Fruit fly (Drosophila melanogaster) whole organism, embryonic: ENCODE data around the gene Wee1.

Experiments used
- Blimp-1 ChIP-seq: fragments of 200-800 bp; sonication (Bioruptor generic); optimal IDR thresholded peaks from 3 replicates; lab custom pipeline; 2018; ENCODE audit warnings: missing biosample characterization, missing genetic modification characterization, mild to moderate bottlenecking, moderate library complexity, missing genetic modification reagents
- CG10366 ChIP-seq: fragments of 200-800 bp; sonication (Bioruptor generic); IDR thresholded peaks from 2 replicates; pipeline ENCODE4 v1.3.6; 2022; ENCODE audit warnings: missing biosample characterization, missing genetic modification characterization
- CG10979 ChIP-seq: fragments of 200-800 bp; sonication (Bioruptor generic); optimal IDR thresholded peaks from 2 replicates; lab custom pipeline; 2018; ENCODE audit warnings: missing biosample characterization, mild to moderate bottlenecking, missing genetic modification characterization, moderate library complexity
- CG12104 ChIP-seq: fragments of 200-800 bp; sonication (Bioruptor generic); optimal IDR thresholded peaks from 3 replicates; lab custom pipeline; 2016; ENCODE audit warnings: missing biosample characterization, missing genetic modification characterization
- CG12391 ChIP-seq: fragments of 200-800 bp; sonication (Bioruptor generic); optimal IDR thresholded peaks from 3 replicates; lab custom pipeline; 2018; ENCODE audit warnings: missing biosample characterization, mild to moderate bottlenecking, missing genetic modification characterization, moderate library complexity
- CG12659 ChIP-seq: fragments of 200-800 bp; sonication (Bioruptor generic); optimal IDR thresholded peaks from 3 replicates; lab custom pipeline; 2017; ENCODE audit warnings: mild to moderate bottlenecking, missing biosample characterization, missing genetic modification reagents, missing genetic modification characterization
- CG12769 ChIP-seq: fragments of 200-800 bp; sonication (Bioruptor generic); optimal IDR thresholded peaks from 2 replicates; lab custom pipeline; 2019; ENCODE audit warnings: missing biosample characterization, mild to moderate bottlenecking, missing genetic modification characterization, moderate library complexity
- CG13296 ChIP-seq: fragments of 200-800 bp; sonication (Bioruptor generic); optimal IDR thresholded peaks from 3 replicates; lab custom pipeline; 2018; ENCODE audit warnings: missing biosample characterization, mild to moderate bottlenecking, missing genetic modification characterization
- CG13424 ChIP-seq: fragments of 200-800 bp; sonication (Bioruptor generic); optimal IDR thresholded peaks from 2 replicates; lab custom pipeline; 2019; ENCODE audit warnings: missing biosample characterization, mild to moderate bottlenecking, missing genetic modification characterization, moderate library complexity
- CG13775 ChIP-seq: fragments of 200-800 bp; sonication (Bioruptor generic); optimal IDR thresholded peaks from 3 replicates; lab custom pipeline; 2017; ENCODE audit warnings: missing biosample characterization, mild to moderate bottlenecking, missing genetic modification characterization
- CG17186 ChIP-seq: fragments of 200-800 bp; sonication (Bioruptor generic); optimal IDR thresholded peaks from 3 replicates; lab custom pipeline; 2017; ENCODE audit warnings: missing biosample characterization, missing genetic modification reagents, missing genetic modification characterization
- CG17385 ChIP-seq: fragments of 200-800 bp; sonication (Bioruptor generic); optimal IDR thresholded peaks from 3 replicates; lab custom pipeline; 2018; ENCODE audit warnings: missing biosample characterization, mild to moderate bottlenecking, missing genetic modification characterization
- CG2678 ChIP-seq: fragments of 200-800 bp; sonication (Bioruptor generic); optimal IDR thresholded peaks from 3 replicates; lab custom pipeline; 2019; ENCODE audit warnings: missing biosample characterization, mild to moderate bottlenecking, missing genetic modification characterization, moderate library complexity
- CG6654 ChIP-seq: fragments of 200-800 bp; sonication (Bioruptor generic); optimal IDR thresholded peaks from 2 replicates; lab custom pipeline; 2017; ENCODE audit warnings: missing biosample characterization, mild to moderate bottlenecking, missing genetic modification characterization
- CG6683 ChIP-seq: fragments of 200-800 bp; sonication (Bioruptor generic); optimal IDR thresholded peaks from 2 replicates; lab custom pipeline; 2017; ENCODE audit warnings: missing biosample characterization, mild to moderate bottlenecking, missing genetic modification characterization, missing genetic modification reagents
- CG7786 ChIP-seq: fragments of 200-800 bp; sonication (Bioruptor generic); optimal IDR thresholded peaks from 2 replicates; lab custom pipeline; 2016; ENCODE audit warnings: missing biosample characterization, missing genetic modification characterization
- CG8924 ChIP-seq: fragments of 200-800 bp; optimal IDR thresholded peaks from 3 replicates; lab custom pipeline; 2019; ENCODE audit warnings: missing biosample characterization, mild to moderate bottlenecking, missing genetic modification characterization, moderate library complexity
- CkIIα-i1 ChIP-seq: fragments of 200-800 bp; sonication (Bioruptor generic); IDR thresholded peaks from 2 replicates; pipeline ENCODE4 v1.3.6; 2022; ENCODE audit warnings: missing biosample characterization, missing genetic modification characterization
- D ChIP-seq, 2 experiments: fragments of 200-800 bp in 1 of 2; fragments of >200 bp in 1 of 2; sonication (Bioruptor generic) in 1 of 2; optimal IDR thresholded peaks; 2 replicates in 1 of 2; 3 replicates in 1 of 2; lab custom pipeline; 2017; ENCODE audit warnings: mild to moderate bottlenecking in 1 of 2, missing biosample characterization in 1 of 2, missing genetic modification characterization in 1 of 2, missing genetic modification reagents in 1 of 2
- D19B ChIP-seq: fragments of 200-800 bp; sonication (Bioruptor generic); optimal IDR thresholded peaks from 2 replicates; lab custom pipeline; 2017; ENCODE audit warnings: missing biosample characterization, mild to moderate bottlenecking, missing genetic modification characterization
- Dbx ChIP-seq: fragments of 200-800 bp; sonication (Bioruptor generic); IDR thresholded peaks from 3 replicates; pipeline ENCODE4 v1.3.6; 2022; ENCODE audit warnings: missing biosample characterization, missing genetic modification characterization
- Dref ChIP-seq: fragments of 200-800 bp; sonication (Bioruptor generic); IDR thresholded peaks from 2 replicates; pipeline ENCODE4 v1.3.6; 2022; ENCODE audit warnings: missing biosample characterization, missing genetic modification characterization
- Fer1 ChIP-seq: fragments of 200-800 bp; sonication (Bioruptor generic); optimal IDR thresholded peaks from 2 replicates; lab custom pipeline; 2017; ENCODE audit warnings: missing biosample characterization, mild to moderate bottlenecking, missing genetic modification characterization
- Fer3 ChIP-seq: fragments of 200-800 bp; sonication (Bioruptor generic); optimal IDR thresholded peaks from 2 replicates; lab custom pipeline; 2018; ENCODE audit warnings: missing biosample characterization, mild to moderate bottlenecking, missing genetic modification characterization, moderate library complexity
- Hand ChIP-seq: fragments of 200-800 bp; sonication (Bioruptor generic); optimal IDR thresholded peaks from 2 replicates; lab custom pipeline; 2017; ENCODE audit warnings: mild to moderate bottlenecking, missing biosample characterization, missing genetic modification reagents, missing genetic modification characterization
- Hr51 ChIP-seq, 2 experiments: fragments of 200-800 bp; sonication (Bioruptor generic); optimal IDR thresholded peaks; 2 replicates in 1 of 2; 3 replicates in 1 of 2; lab custom pipeline; 2016 to 2018; ENCODE audit warnings: missing biosample characterization in 2 of 2, missing genetic modification characterization in 2 of 2, mild to moderate bottlenecking in 1 of 2, moderate library complexity in 1 of 2
- Hr78 ChIP-seq, 2 experiments: fragments of 200-800 bp in 1 of 2; fragments of >200 bp in 1 of 2; sonication (Bioruptor generic) in 1 of 2; optimal IDR thresholded peaks; 2 replicates each; lab custom pipeline; 2017 to 2019; ENCODE audit warnings: missing biosample characterization in 2 of 2, missing genetic modification characterization in 2 of 2, mild to moderate bottlenecking in 1 of 2, moderate library complexity in 1 of 2
- PHDP ChIP-seq: fragments of 200-800 bp; sonication (Bioruptor generic); optimal IDR thresholded peaks from 3 replicates; lab custom pipeline; 2018; ENCODE audit warnings: missing biosample characterization, mild to moderate bottlenecking, missing genetic modification characterization, moderate library complexity
- Rfx ChIP-seq: fragments of 200-800 bp; sonication (Bioruptor generic); IDR thresholded peaks from 2 replicates; pipeline ENCODE4 v1.3.6; 2022; ENCODE audit warnings: missing biosample characterization, missing genetic modification characterization
- Sox100B ChIP-seq: fragments of 200-800 bp; sonication (Bioruptor generic); optimal IDR thresholded peaks from 3 replicates; lab custom pipeline; 2018; ENCODE audit warnings: missing biosample characterization, mild to moderate bottlenecking, missing genetic modification characterization
- Ssrp ChIP-seq: fragments of 200-800 bp; sonication (Bioruptor generic); optimal IDR thresholded peaks from 2 replicates; lab custom pipeline; 2018; ENCODE audit warnings: missing biosample characterization, mild to moderate bottlenecking, missing genetic modification characterization, moderate library complexity
- Trl ChIP-seq, 3 experiments: fragments of >200 bp in 2 of 3; fragments of 200-800 bp in 1 of 3; sonication (Bioruptor generic) in 1 of 3; optimal IDR thresholded peaks; 2 replicates in 1 of 3; 3 replicates in 2 of 3; lab custom pipeline; 2016 to 2017; ENCODE audit warnings: missing biosample characterization in 1 of 3, missing genetic modification characterization in 1 of 3
- gcm ChIP-seq: fragments of 200-800 bp; sonication (Bioruptor generic); optimal IDR thresholded peaks from 2 replicates; lab custom pipeline; 2019; ENCODE audit warnings: missing biosample characterization, mild to moderate bottlenecking, missing genetic modification characterization, moderate library complexity
- grau ChIP-seq: fragments of 200-800 bp; optimal IDR thresholded peaks from 3 replicates; lab custom pipeline; 2019; ENCODE audit warnings: missing biosample characterization, mild to moderate bottlenecking, missing genetic modification characterization, moderate library complexity
- mirr ChIP-seq: fragments of 200-800 bp; sonication (Bioruptor generic); optimal IDR thresholded peaks from 3 replicates; lab custom pipeline; 2018; ENCODE audit warnings: missing biosample characterization, mild to moderate bottlenecking, missing genetic modification characterization
- phol ChIP-seq: fragments of 200-800 bp; sonication (Bioruptor generic); optimal IDR thresholded peaks from 3 replicates; lab custom pipeline; 2018; ENCODE audit warnings: missing biosample characterization, mild to moderate bottlenecking, missing genetic modification characterization, moderate library complexity
- prd ChIP-seq, 3 experiments: fragments of >200 bp in 2 of 3; fragments of 200-800 bp in 1 of 3; sonication (Bioruptor generic) in 1 of 3; optimal IDR thresholded peaks in 2 of 3; IDR thresholded peaks in 1 of 3; 2 replicates in 2 of 3; 3 replicates in 1 of 3; pipeline versions ENCODE4 v1.3.6 to Lab custom; 2017 to 2022; ENCODE audit warnings: missing biosample characterization in 1 of 3, missing genetic modification characterization in 1 of 3
- pzg ChIP-seq: fragments of 200-800 bp; sonication (Bioruptor generic); optimal IDR thresholded peaks from 3 replicates; lab custom pipeline; 2018; ENCODE audit warnings: missing biosample characterization, mild to moderate bottlenecking, missing genetic modification characterization, moderate library complexity
- repo ChIP-seq: fragments of 200-800 bp; sonication (Bioruptor generic); optimal IDR thresholded peaks from 2 replicates; lab custom pipeline; 2016; ENCODE audit warnings: missing biosample characterization, missing genetic modification characterization
- ro ChIP-seq: fragments of 200-800 bp; sonication (Bioruptor generic); IDR thresholded peaks from 2 replicates; pipeline ENCODE4 v1.3.6; 2022; ENCODE audit warnings: missing biosample characterization, missing genetic modification characterization
- row ChIP-seq: fragments of 200-800 bp; sonication (Bioruptor generic); IDR thresholded peaks from 3 replicates; pipeline ENCODE4 v1.3.6; 2022; ENCODE audit warnings: missing biosample characterization, missing genetic modification characterization
- tap ChIP-seq: fragments of 200-800 bp; optimal IDR thresholded peaks from 3 replicates; lab custom pipeline; 2019; ENCODE audit warnings: missing biosample characterization, mild to moderate bottlenecking, missing genetic modification characterization, moderate library complexity
- trem ChIP-seq: fragments of 200-800 bp; optimal IDR thresholded peaks from 3 replicates; lab custom pipeline; 2019; ENCODE audit warnings: missing biosample characterization, mild to moderate bottlenecking, missing genetic modification characterization, moderate library complexity
- zf30C ChIP-seq: fragments of 200-800 bp; sonication (Bioruptor generic); optimal IDR thresholded peaks from 3 replicates; lab custom pipeline; 2018; ENCODE audit warnings: missing biosample characterization, mild to moderate bottlenecking, missing genetic modification characterization

The Wee1 gene

DNA sequence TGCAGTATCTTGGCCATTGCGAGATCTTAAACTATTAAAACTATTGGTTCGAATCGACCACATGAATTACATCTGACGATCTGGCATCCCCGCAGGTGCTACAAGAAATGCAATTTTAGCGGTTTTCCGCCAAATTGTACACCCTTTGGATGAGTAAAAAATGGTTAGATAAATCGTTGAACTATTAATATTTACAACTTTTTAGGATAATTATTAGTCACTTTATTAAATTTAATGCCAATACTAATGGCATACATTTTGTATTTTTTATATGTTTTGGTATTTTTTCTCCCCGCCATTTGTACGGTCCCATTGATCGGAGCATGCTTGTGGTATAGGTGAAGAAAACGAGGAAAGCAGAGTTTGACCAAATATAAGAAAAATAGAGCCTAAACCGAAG, 6.2 kb downstream of the Wee1 start, which contains the start of the genes Polr1F and Rat1 (continued):
- TF ChIP-seq CG7786 (GFP tag; lab: Kevin White, UChicago) (no peak), CG12769 (tag; lab: Kevin White, UChicago) (no peak), PHDP (tag; lab: Kevin White, UChicago) (no peak), Hr51 (GFP tag; optimal IDR thresholded peaks at IDR 0.05; lab: Kevin White, UChicago) (peak in 1 of 2 experiments; percentile 16), prd (optimal IDR thresholded peaks at IDR 0.05; lab: Kevin White, UChicago) (no peak), prd (GFP tag; IDR thresholded peaks at IDR 0.05; lab: Robert Waterston, UW) (no peak), CG12659 (GFP tag; lab: Kevin White, UChicago) (peak; percentile 45)
- TF ChIP-seq, all 482 proteins: peak for 105

DNA sequence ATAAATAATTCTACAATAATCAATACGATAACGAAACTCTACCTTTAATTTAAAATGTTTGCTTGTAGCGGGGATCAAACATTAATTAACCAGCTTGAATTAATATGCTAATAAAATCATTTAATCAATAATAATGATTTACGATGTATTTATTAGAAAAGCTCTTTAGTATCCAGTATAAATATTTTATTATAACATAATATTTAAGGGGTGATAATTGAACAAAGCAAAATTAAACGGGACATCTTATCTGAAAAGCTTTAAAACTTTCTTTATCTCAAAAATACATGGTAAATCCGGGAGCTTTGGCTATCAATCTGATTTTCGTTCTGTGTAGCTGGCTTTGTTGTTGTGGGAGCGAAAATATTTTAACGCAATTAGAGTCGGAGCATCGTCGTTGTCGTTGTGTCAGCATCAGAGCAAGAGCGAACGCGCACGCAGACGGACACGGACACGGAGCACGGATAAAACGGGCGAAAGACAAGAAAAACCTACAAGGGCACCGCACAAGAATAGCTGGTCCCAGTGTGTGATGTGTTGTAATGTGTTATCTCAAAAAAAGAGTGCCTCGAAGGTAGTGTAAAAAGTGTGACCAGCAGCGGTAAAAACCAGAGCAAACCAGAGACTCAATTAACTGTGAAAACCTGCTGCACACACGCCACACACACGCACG, 39.3 kb downstream of the Wee1 start, which contains the start of gene Nlg2:
TSS of gene Nlg2 (plus strand) at position 375 of the 673 bp plus-strand sequence.
- peak; percentile 34 for TF ChIP-seq zf30C (GFP tag; lab: Kevin White, UChicago)
- peak; percentile 71 for TF ChIP-seq CG12391 (tag; lab: Kevin White, UChicago)
- TF ChIP-seq gcm (GFP tag; lab: Kevin White, UChicago): peak; percentile 15
- TF ChIP-seq CG13424: peak; percentile 76
- TF ChIP-seq CG13775: peak; percentile 48
- no peak for TF ChIP-seq CG10366 (GFP tag; lab: Robert Waterston, UW)
- peak; percentile 74 for TF ChIP-seq Fer1
- TF ChIP-seq CG8924 (tag; lab: Kevin White, UChicago): peak; percentile 69
- peak; percentile 64 for TF ChIP-seq phol (tag; lab: Kevin White, UChicago)
- TF ChIP-seq Fer3 (tag; lab: Kevin White, UChicago): peak; percentile 8
- no peak for TF ChIP-seq CG17186 (GFP tag; lab: Kevin White, UChicago)
- TF ChIP-seq CG2678 (tag; lab: Kevin White, UChicago): peak; percentile 89
- no peak for TF ChIP-seq D (optimal IDR thresholded peaks at IDR 0.05; lab: Kevin White, UChicago)
- peak; percentile 47 for TF ChIP-seq D (GFP tag; optimal IDR thresholded peaks at IDR 0.05; lab: Kevin White, UChicago)
- peak; percentile 52 for TF ChIP-seq tap (tag; lab: Kevin White, UChicago)
- peak; percentile 66 for TF ChIP-seq row (GFP tag; lab: Robert Waterston, UW)
- TF ChIP-seq trem (tag; lab: Kevin White, UChicago): peak; percentile 2
- TF ChIP-seq Trl (optimal IDR thresholded peaks at IDR 0.05; lab: Kevin White, UChicago): peak in 1 of 2 experiments; percentile 45
- no peak for TF ChIP-seq Trl (GFP tag; optimal IDR thresholded peaks at IDR 0.05; lab: Kevin White, UChicago)
- no peak for TF ChIP-seq CkIIα-i1
- no peak for TF ChIP-seq ro (GFP tag; lab: Robert Waterston, UW)
- TF ChIP-seq D19B: peak; percentile 50
- peak; percentile 52 for TF ChIP-seq CG10979
- peak; percentile 73 for TF ChIP-seq CG12659 (GFP tag; lab: Kevin White, UChicago)
- TF ChIP-seq CG12104 (GFP tag; lab: Kevin White, UChicago): peak; percentile 41
- TF ChIP-seq CG17385 (GFP tag; lab: Kevin White, UChicago): peak; percentile 62
- no peak for TF ChIP-seq mirr
- TF ChIP-seq Ssrp: peak; percentile 40
- TF ChIP-seq Blimp-1: peak; percentile 48
- TF ChIP-seq Hand: peak; percentile 72
- peak; percentile 36 for TF ChIP-seq CG6683 (GFP tag; lab: Kevin White, UChicago)
- 0 out of 2 replicates have a peak, but pooled peaks have one; percentile 10 for TF ChIP-seq Dref (GFP tag; lab: Robert Waterston, UW)
- TF ChIP-seq grau: peak; percentile 75
- TF ChIP-seq CG13296 (GFP tag; lab: Kevin White, UChicago): peak; percentile 72
- TF ChIP-seq repo (GFP tag; lab: Kevin White, UChicago): no peak
- TF ChIP-seq Hr78 (GFP tag; optimal IDR thresholded peaks at IDR 0.05; lab: Kevin White, UChicago): peak in 1 of 2 experiments; percentile 31
- peak; percentile 80 for TF ChIP-seq Sox100B (GFP tag; lab: Kevin White, UChicago)
- TF ChIP-seq CG6654 (GFP tag; lab: Kevin White, UChicago): no peak
- TF ChIP-seq Dbx (GFP tag; lab: Robert Waterston, UW): 0 out of 3 replicates have a peak, but pooled peaks have one; percentile 42
- TF ChIP-seq pzg (GFP tag; lab: Kevin White, UChicago): no peak
- 0 out of 2 replicates have a peak, but pooled peaks have one; percentile 13 for TF ChIP-seq Rfx (GFP tag; lab: Robert Waterston, UW)
